Worm (Caenorhabditis elegans): ENCODE data around the gene K09A9.6.

The K09A9.6 gene

ce11 chrX:15585144-15585543, 8.1 kb downstream of the K09A9.6 start:
- TF ChIP-seq flt-1 (GFP tag; IDR thresholded peaks at IDR 0.05) (no peak), hmg-4 (GFP tag; optimal IDR thresholded peaks at IDR 0.05) (no peak), scrt-1 (GFP tag; IDR thresholded peaks at IDR 0.05) (no peak), ets-7 (tag; optimal IDR thresholded peaks at IDR 0.05) (no peak), ama-1 (optimal IDR thresholded peaks at IDR 0.05) (no peak), tbx-11 (GFP tag; IDR thresholded peaks at IDR 0.05) (no peak), sea-1 (GFP tag; conservative IDR thresholded peaks at IDR 0.05) (no peak), B0310.2 (tag; optimal IDR thresholded peaks at IDR 0.05) (no peak), ceh-13 (GFP tag; optimal IDR thresholded peaks at IDR 0.05) (no peak), tra-4 (tag; optimal IDR thresholded peaks at IDR 0.05) (no peak), ceh-36 (tag; optimal IDR thresholded peaks at IDR 0.05) (no peak), pes-1 (GFP tag; IDR thresholded peaks at IDR 0.05) (no peak), aly-1 (tag; optimal IDR thresholded peaks at IDR 0.05) (no peak), tbx-37 (GFP tag; conservative IDR thresholded peaks at IDR 0.05) (no peak), hnd-1 (tag; optimal IDR thresholded peaks at IDR 0.05) (no peak), F13C5.2 (tag; optimal IDR thresholded peaks at IDR 0.05) (no peak), hmbx-1 (tag; optimal IDR thresholded peaks at IDR 0.05) (no peak)

ce11 chrX:15586192-15586591, 9.2 kb downstream of the K09A9.6 start:
- TF ChIP-seq ceh-13 (GFP tag; optimal IDR thresholded peaks at IDR 0.05) (no peak), hnd-1 (tag; optimal IDR thresholded peaks at IDR 0.05) (no peak), tbx-37 (GFP tag; conservative IDR thresholded peaks at IDR 0.05) (no peak), ceh-36 (tag; optimal IDR thresholded peaks at IDR 0.05) (no peak), ama-1 (optimal IDR thresholded peaks at IDR 0.05) (no peak), sea-1 (GFP tag; conservative IDR thresholded peaks at IDR 0.05) (no peak), tbx-11 (GFP tag; IDR thresholded peaks at IDR 0.05) (no peak), flt-1 (GFP tag; IDR thresholded peaks at IDR 0.05) (no peak)

- TF ChIP-seq scrt-1 (GFP tag; IDR thresholded peaks at IDR 0.05) = no peak
- no peak for TF ChIP-seq hmg-4 (GFP tag; optimal IDR thresholded peaks at IDR 0.05)
- no peak for TF ChIP-seq tra-4 (tag; optimal IDR thresholded peaks at IDR 0.05)
- TF ChIP-seq hnd-1 (tag; optimal IDR thresholded peaks at IDR 0.05) = no peak
- TF ChIP-seq B0310.2 (tag; optimal IDR thresholded peaks at IDR 0.05) = no peak
- no peak for TF ChIP-seq hmbx-1 (tag; optimal IDR thresholded peaks at IDR 0.05)
- TF ChIP-seq ets-7 (tag; optimal IDR thresholded peaks at IDR 0.05) = no peak
- no peak for TF ChIP-seq sea-1 (GFP tag; conservative IDR thresholded peaks at IDR 0.05)
- no peak for TF ChIP-seq F13C5.2 (tag; optimal IDR thresholded peaks at IDR 0.05)
- no peak for TF ChIP-seq aly-1 (tag; optimal IDR thresholded peaks at IDR 0.05)
- no peak for TF ChIP-seq tbx-37 (GFP tag; conservative IDR thresholded peaks at IDR 0.05)
- TF ChIP-seq tbx-11 (GFP tag; IDR thresholded peaks at IDR 0.05) = no peak
- TF ChIP-seq ceh-13 (GFP tag; optimal IDR thresholded peaks at IDR 0.05) = no peak
- TF ChIP-seq flt-1 (GFP tag; IDR thresholded peaks at IDR 0.05) = no peak
- TF ChIP-seq ceh-36 (tag; optimal IDR thresholded peaks at IDR 0.05) = no peak
- no peak for TF ChIP-seq pes-1 (GFP tag; IDR thresholded peaks at IDR 0.05)
- no peak for TF ChIP-seq ama-1 (optimal IDR thresholded peaks at IDR 0.05)
These were observed 13.4 kb downstream of the K09A9.6 start, which contains the start of gene gas-1 for ce11 chrX:15590347-15590928. gas-1 (minus strand) TSS chrX:15590397.

ce11 chrX:15591068-15591467, 14.0 kb downstream of the K09A9.6 start, which contains the start of gene usp-33:
usp-33 (plus strand) TSS chrX:15591368.
- TF ChIP-seq B0310.2 (tag; optimal IDR thresholded peaks at IDR 0.05) (no peak), ama-1 (optimal IDR thresholded peaks at IDR 0.05) (no peak), pes-1 (GFP tag; IDR thresholded peaks at IDR 0.05) (no peak), scrt-1 (GFP tag; IDR thresholded peaks at IDR 0.05) (no peak), aly-1 (tag; optimal IDR thresholded peaks at IDR 0.05) (no peak), sea-1 (GFP tag; conservative IDR thresholded peaks at IDR 0.05) (no peak), F13C5.2 (tag; optimal IDR thresholded peaks at IDR 0.05) (no peak), flt-1 (GFP tag; IDR thresholded peaks at IDR 0.05) (no peak), ceh-36 (tag; optimal IDR thresholded peaks at IDR 0.05) (no peak), tbx-11 (GFP tag; IDR thresholded peaks at IDR 0.05) (no peak), hmg-4 (GFP tag; optimal IDR thresholded peaks at IDR 0.05) (no peak), hmbx-1 (tag; optimal IDR thresholded peaks at IDR 0.05) (no peak), ceh-13 (GFP tag; optimal IDR thresholded peaks at IDR 0.05) (no peak), hnd-1 (tag; optimal IDR thresholded peaks at IDR 0.05) (no peak), tbx-37 (GFP tag; conservative IDR thresholded peaks at IDR 0.05) (no peak), ets-7 (tag; optimal IDR thresholded peaks at IDR 0.05) (no peak)

DNA sequence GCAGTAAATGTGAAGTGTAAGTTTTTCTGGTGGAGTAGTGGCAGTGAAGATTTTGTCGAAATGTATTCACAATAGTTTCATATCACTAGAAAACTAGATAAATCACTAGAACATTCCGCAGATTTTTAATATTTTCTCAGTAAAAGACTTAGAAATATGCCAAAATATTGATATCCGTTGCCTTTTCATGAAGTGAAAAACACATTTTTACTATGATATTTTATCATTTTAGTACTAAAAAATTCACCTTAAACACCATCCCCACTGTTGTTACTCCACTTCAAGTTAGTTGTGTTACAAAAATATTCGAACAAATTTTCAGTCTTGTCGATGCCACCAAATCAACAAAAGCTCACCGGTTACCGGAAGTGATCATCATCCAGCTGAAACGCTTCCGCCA, 16.3 kb downstream of the K09A9.6 start:
- TF ChIP-seq sea-1 (GFP tag; conservative IDR thresholded peaks at IDR 0.05) = no peak
- TF ChIP-seq hmg-4 (GFP tag; optimal IDR thresholded peaks at IDR 0.05) = no peak
- no peak for TF ChIP-seq hmbx-1 (tag; optimal IDR thresholded peaks at IDR 0.05)
- TF ChIP-seq tbx-37 (GFP tag; conservative IDR thresholded peaks at IDR 0.05) = no peak
- TF ChIP-seq ama-1 (optimal IDR thresholded peaks at IDR 0.05) = no peak
- no peak for TF ChIP-seq B0310.2 (tag; optimal IDR thresholded peaks at IDR 0.05)
- TF ChIP-seq aly-1 (tag; optimal IDR thresholded peaks at IDR 0.05) = no peak
- TF ChIP-seq tra-4 (tag; optimal IDR thresholded peaks at IDR 0.05) = no peak
- no peak for TF ChIP-seq F13C5.2 (tag; optimal IDR thresholded peaks at IDR 0.05)
- TF ChIP-seq ceh-13 (GFP tag; optimal IDR thresholded peaks at IDR 0.05) = no peak
- TF ChIP-seq tbx-11 (GFP tag; IDR thresholded peaks at IDR 0.05) = no peak

DNA sequence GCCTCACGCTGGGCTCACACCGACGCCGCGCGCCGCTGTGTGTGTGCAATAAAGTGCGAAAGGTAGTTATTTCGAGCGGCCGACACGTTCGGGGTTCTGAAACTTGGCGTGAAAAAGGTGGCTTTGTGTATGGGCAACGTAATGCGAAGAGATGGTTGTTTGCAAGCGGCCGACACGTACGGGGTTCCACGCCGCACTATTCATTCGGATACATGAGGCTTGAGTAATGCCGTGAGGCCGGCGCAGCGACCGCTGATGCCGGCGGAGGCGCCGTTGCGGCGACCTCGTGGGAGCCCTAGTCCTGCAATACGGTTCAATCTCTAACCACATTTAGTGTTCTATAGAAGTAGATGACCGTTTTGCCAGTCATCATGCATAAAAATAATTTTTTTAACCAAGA, 17.0 kb downstream of the K09A9.6 start:
- TF ChIP-seq hnd-1 (tag; optimal IDR thresholded peaks at IDR 0.05) = no peak
- TF ChIP-seq hmbx-1 (tag; optimal IDR thresholded peaks at IDR 0.05) = no peak
- no peak for TF ChIP-seq hmg-4 (GFP tag; optimal IDR thresholded peaks at IDR 0.05)
- TF ChIP-seq ceh-36 (tag; optimal IDR thresholded peaks at IDR 0.05) = no peak
- no peak for TF ChIP-seq aly-1 (tag; optimal IDR thresholded peaks at IDR 0.05)
- no peak for TF ChIP-seq F13C5.2 (tag; optimal IDR thresholded peaks at IDR 0.05)
- no peak for TF ChIP-seq tbx-37 (GFP tag; conservative IDR thresholded peaks at IDR 0.05)
- no peak for TF ChIP-seq ceh-13 (GFP tag; optimal IDR thresholded peaks at IDR 0.05)
- no peak for TF ChIP-seq ets-7 (tag; optimal IDR thresholded peaks at IDR 0.05)
- TF ChIP-seq sea-1 (GFP tag; conservative IDR thresholded peaks at IDR 0.05) = no peak
- TF ChIP-seq B0310.2 (tag; optimal IDR thresholded peaks at IDR 0.05) = no peak
- no peak for TF ChIP-seq flt-1 (GFP tag; IDR thresholded peaks at IDR 0.05)
- no peak for TF ChIP-seq ama-1 (optimal IDR thresholded peaks at IDR 0.05)
- no peak for TF ChIP-seq pes-1 (GFP tag; IDR thresholded peaks at IDR 0.05)
- no peak for TF ChIP-seq tbx-11 (GFP tag; IDR thresholded peaks at IDR 0.05)
- no peak for TF ChIP-seq tra-4 (tag; optimal IDR thresholded peaks at IDR 0.05)

DNA sequence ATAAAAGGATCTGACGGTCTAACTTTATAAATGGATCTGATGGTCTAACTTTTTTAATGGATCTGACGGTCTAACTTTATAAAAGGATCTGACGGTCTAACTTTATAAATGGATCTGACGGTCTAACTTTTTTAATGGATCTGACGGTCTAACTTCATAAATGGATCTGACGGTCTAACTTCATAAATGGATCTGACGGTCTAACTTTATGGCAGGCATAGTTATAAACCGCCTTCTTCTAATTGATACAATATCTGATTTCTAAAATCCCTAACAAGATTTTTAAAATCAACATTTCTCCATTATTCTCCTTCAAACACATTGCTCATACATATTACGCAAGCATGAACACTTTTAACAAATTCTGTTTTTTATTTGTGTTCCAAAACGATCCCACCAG, 20.0 kb downstream of the K09A9.6 start, which contains the start of gene K09A9.8:
K09A9.8 (minus strand) TSS at position 101 of the 400 bp plus-strand sequence.
- TF ChIP-seq sea-1 (GFP tag; conservative IDR thresholded peaks at IDR 0.05) = no peak
- TF ChIP-seq hmg-4 (GFP tag; optimal IDR thresholded peaks at IDR 0.05) = no peak
- TF ChIP-seq ceh-13 (GFP tag; optimal IDR thresholded peaks at IDR 0.05) = no peak
- no peak for TF ChIP-seq ama-1 (optimal IDR thresholded peaks at IDR 0.05)
- no peak for TF ChIP-seq tbx-11 (GFP tag; IDR thresholded peaks at IDR 0.05)
- no peak for TF ChIP-seq F13C5.2 (tag; optimal IDR thresholded peaks at IDR 0.05)
- TF ChIP-seq flt-1 (GFP tag; IDR thresholded peaks at IDR 0.05) = no peak
- TF ChIP-seq hmbx-1 (tag; optimal IDR thresholded peaks at IDR 0.05) = no peak
- TF ChIP-seq tbx-37 (GFP tag; conservative IDR thresholded peaks at IDR 0.05) = no peak
- TF ChIP-seq pes-1 (GFP tag; IDR thresholded peaks at IDR 0.05) = no peak
- no peak for TF ChIP-seq tra-4 (tag; optimal IDR thresholded peaks at IDR 0.05)
- TF ChIP-seq B0310.2 (tag; optimal IDR thresholded peaks at IDR 0.05) = no peak
- no peak for TF ChIP-seq scrt-1 (GFP tag; IDR thresholded peaks at IDR 0.05)
